Fruit fly (Drosophila melanogaster): ENCODE data around the gene CG14722.

CG14722 gene

DNA sequence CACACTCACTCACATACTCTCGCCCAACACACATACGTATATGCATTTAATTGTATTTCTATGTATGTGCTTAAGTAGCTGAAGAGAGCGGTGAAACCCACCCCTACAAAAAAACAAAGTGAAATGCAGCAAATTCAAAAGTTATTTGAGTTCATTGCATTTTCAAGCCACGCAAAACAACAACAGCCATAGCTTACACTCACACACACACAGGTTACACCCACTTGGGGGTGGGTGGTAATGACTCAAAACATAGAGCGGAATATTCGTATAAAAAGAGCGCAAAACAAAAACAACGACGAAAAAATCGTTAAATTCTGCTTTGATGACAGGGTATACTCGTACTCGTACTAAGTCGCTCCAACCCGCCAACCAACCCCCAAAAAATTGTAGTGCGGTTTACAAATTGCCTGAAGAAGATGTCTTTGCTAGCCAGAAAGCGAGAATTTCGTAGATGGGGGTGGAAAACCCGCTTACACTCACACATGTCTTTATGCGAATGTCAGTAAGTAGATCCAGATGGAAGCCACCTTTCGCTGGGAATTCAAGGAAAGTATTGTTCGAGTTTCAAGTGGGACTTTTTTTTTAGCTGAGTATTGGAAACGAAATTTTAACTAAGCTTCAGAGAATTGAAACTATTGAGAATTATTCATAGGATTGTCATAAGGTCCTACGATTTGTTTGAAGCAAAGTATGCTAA lies 34.5 kb downstream of the CG14722 start:
- TF ChIP-seq CG33017 (tag; optimal IDR thresholded peaks at IDR 0.05) (no peak), CG5204 (GFP tag; optimal IDR thresholded peaks at IDR 0.05) (no peak), kay (GFP tag; ENCODE audit: borderline replicate concordance) (peak; percentile 14), tj (GFP tag; optimal IDR thresholded peaks at IDR 0.05) (no peak), Clk (GFP tag; optimal IDR thresholded peaks at IDR 0.05) (no peak), pad (GFP tag; optimal IDR thresholded peaks at IDR 0.05) (no peak)

- peak; percentile 0 for TF ChIP-seq tj (GFP tag; optimal IDR thresholded peaks at IDR 0.05)
- TF ChIP-seq CG7101 (tag; optimal IDR thresholded peaks at IDR 0.05) = no peak
- TF ChIP-seq CG7045 (GFP tag; optimal IDR thresholded peaks at IDR 0.05) = peak; percentile 11
- TF ChIP-seq Mnt (GFP tag; optimal IDR thresholded peaks at IDR 0.05) = peak; percentile 66
These were observed 35.4 kb downstream of the CG14722 start for dm6 chr3R:11777058-11777457.

DNA sequence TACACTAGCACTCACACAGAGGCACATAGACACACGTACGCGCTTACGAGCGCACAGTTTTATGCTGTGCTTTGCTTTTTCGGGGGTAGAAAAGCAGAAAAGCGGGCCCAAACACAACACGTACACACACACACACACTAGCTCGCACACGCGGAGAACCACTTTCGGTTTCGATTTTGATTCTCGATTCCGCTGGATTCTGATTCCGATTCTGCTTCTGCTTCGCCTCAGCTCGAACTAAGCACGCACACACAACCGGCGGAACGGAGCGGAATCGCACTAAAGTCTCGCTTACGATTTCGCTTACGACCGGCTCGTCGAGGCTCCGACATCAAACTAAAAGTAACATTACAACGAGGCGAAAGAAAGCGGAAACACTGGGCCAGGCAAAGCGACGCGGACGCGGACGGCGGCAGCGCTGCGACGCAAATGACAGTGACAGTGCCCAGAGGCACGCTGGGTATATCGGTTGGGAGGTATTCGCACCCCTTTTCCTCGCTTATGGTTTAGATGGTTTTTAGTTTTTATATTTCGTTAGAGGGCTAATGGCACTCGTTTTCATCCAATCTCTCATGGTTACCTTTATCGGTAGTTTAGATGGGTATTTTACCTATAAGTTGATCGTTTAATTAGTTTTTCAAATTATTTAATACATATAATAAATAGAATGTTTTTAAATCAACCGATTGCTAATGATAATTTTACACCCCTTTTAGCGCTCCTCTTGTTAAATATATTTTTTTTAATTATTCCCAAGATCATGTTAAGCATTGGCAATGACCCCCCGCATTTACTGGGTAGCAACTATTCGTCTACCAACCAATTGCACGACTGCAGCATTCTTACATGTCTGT lies 36.5 kb downstream of the CG14722 start:
- TF ChIP-seq CG33017 (tag; optimal IDR thresholded peaks at IDR 0.05) (peak; percentile 15), cnc (optimal IDR thresholded peaks at IDR 0.05) (no peak), CG12768 (GFP tag; optimal IDR thresholded peaks at IDR 0.05) (peak; percentile 74), CG14711 (tag; optimal IDR thresholded peaks at IDR 0.05) (peak; percentile 14), Crg-1 (GFP tag; optimal IDR thresholded peaks at IDR 0.05) (peak; percentile 63), CG11617 (GFP tag; optimal IDR thresholded peaks at IDR 0.05) (peak; percentile 98), Clk (GFP tag; optimal IDR thresholded peaks at IDR 0.05) (peak; percentile 8), Hr96 (GFP tag; optimal IDR thresholded peaks at IDR 0.05) (peak; percentile 79), Mnt (GFP tag; optimal IDR thresholded peaks at IDR 0.05) (peak; percentile 89), pad (GFP tag; optimal IDR thresholded peaks at IDR 0.05) (peak; percentile 69), bab1 (GFP tag; optimal IDR thresholded peaks at IDR 0.05) (peak; percentile 39), ovo (GFP tag; optimal IDR thresholded peaks at IDR 0.05) (peak; percentile 70), CG7101 (tag; optimal IDR thresholded peaks at IDR 0.05) (peak; percentile 62), tj (GFP tag; optimal IDR thresholded peaks at IDR 0.05) (peak; percentile 76), CG7045 (GFP tag; optimal IDR thresholded peaks at IDR 0.05) (peak; percentile 79), CG5204 (GFP tag; optimal IDR thresholded peaks at IDR 0.05) (peak; percentile 85), toe (GFP tag; optimal IDR thresholded peaks at IDR 0.05) (peak; percentile 68), cic (GFP tag; optimal IDR thresholded peaks at IDR 0.05) (peak; percentile 76), CG1620 (GFP tag; optimal IDR thresholded peaks at IDR 0.05) (peak; percentile 72), kay (GFP tag; ENCODE audit: borderline replicate concordance) (peak; percentile 75)

- TF ChIP-seq Hr96 (GFP tag; optimal IDR thresholded peaks at IDR 0.05) = peak; percentile 14
- no peak for TF ChIP-seq CG12768 (GFP tag; optimal IDR thresholded peaks at IDR 0.05)
These were observed 37.2 kb downstream of the CG14722 start for dm6 chr3R:11778879-11779278.

DNA sequence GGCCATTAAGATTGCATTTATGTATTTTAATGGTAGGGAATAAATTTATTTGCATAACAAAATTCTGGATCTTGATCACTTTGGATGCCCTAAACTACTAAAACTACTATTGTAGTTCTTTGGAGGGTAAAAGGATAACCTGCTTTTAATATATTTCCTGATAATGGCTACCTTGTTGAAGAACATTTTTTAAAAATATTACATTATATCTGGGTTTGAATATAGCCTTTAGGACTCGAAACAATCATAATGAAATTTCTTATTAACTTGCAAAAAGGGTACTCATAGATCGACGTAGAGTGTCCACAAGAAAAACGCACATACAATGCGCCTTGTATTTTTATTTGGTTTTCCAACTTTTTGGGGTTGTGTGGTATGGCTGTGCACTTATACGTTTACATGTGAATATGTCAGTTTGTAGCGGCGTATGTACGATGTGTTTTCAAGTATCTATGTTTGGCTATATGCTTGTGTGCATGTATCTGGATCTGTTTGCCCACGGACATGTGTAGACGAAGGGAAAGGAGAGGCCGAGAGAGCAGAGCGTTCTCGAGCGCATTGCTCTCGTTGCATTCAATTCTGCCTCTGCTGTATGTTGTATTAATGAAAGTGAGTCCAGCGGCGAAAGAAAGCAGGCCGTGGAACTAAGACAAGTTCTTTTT lies 37.8 kb downstream of the CG14722 start:
- peak; percentile 9 for TF ChIP-seq toe (GFP tag; optimal IDR thresholded peaks at IDR 0.05)
- no peak for TF ChIP-seq CG5204 (GFP tag; optimal IDR thresholded peaks at IDR 0.05)
- peak; percentile 14 for TF ChIP-seq CG33017 (tag; optimal IDR thresholded peaks at IDR 0.05)
- TF ChIP-seq Clk (GFP tag; optimal IDR thresholded peaks at IDR 0.05) = no peak
- TF ChIP-seq CG7045 (GFP tag; optimal IDR thresholded peaks at IDR 0.05) = no peak
- TF ChIP-seq Crg-1 (GFP tag; optimal IDR thresholded peaks at IDR 0.05) = no peak
- TF ChIP-seq cic (GFP tag; optimal IDR thresholded peaks at IDR 0.05) = no peak
- TF ChIP-seq bab1 (GFP tag; optimal IDR thresholded peaks at IDR 0.05) = no peak
- no peak for TF ChIP-seq tj (GFP tag; optimal IDR thresholded peaks at IDR 0.05)
- TF ChIP-seq CG11617 (GFP tag; optimal IDR thresholded peaks at IDR 0.05) = no peak
- peak; percentile 38 for TF ChIP-seq CG14711 (tag; optimal IDR thresholded peaks at IDR 0.05)
- no peak for TF ChIP-seq Hr96 (GFP tag; optimal IDR thresholded peaks at IDR 0.05)
- TF ChIP-seq pad (GFP tag; optimal IDR thresholded peaks at IDR 0.05) = no peak
- no peak for TF ChIP-seq Mnt (GFP tag; optimal IDR thresholded peaks at IDR 0.05)
- TF ChIP-seq ovo (GFP tag; optimal IDR thresholded peaks at IDR 0.05) = no peak
- no peak for TF ChIP-seq CG12768 (GFP tag; optimal IDR thresholded peaks at IDR 0.05)
- TF ChIP-seq CG7101 (tag; optimal IDR thresholded peaks at IDR 0.05) = no peak
- TF ChIP-seq kay (GFP tag; ENCODE audit: borderline replicate concordance) = peak; percentile 85
- no peak for TF ChIP-seq CG1620 (GFP tag; optimal IDR thresholded peaks at IDR 0.05)
- TF ChIP-seq cnc (optimal IDR thresholded peaks at IDR 0.05) = no peak

dm6 chr3R:11780181-11780688 lies 38.5 kb downstream of the CG14722 start:
- TF ChIP-seq pad (GFP tag; optimal IDR thresholded peaks at IDR 0.05) (peak; percentile 79), toe (GFP tag; optimal IDR thresholded peaks at IDR 0.05) (peak; percentile 66), CG14711 (tag; optimal IDR thresholded peaks at IDR 0.05) (peak; percentile 86), tj (GFP tag; optimal IDR thresholded peaks at IDR 0.05) (peak; percentile 77), CG7101 (tag; optimal IDR thresholded peaks at IDR 0.05) (peak; percentile 93), CG12768 (GFP tag; optimal IDR thresholded peaks at IDR 0.05) (peak; percentile 85), ovo (GFP tag; optimal IDR thresholded peaks at IDR 0.05) (peak; percentile 33), Hr96 (GFP tag; optimal IDR thresholded peaks at IDR 0.05) (peak; percentile 15), cnc (optimal IDR thresholded peaks at IDR 0.05) (no peak), bab1 (GFP tag; optimal IDR thresholded peaks at IDR 0.05) (peak; percentile 89), CG7045 (GFP tag; optimal IDR thresholded peaks at IDR 0.05) (peak; percentile 91), CG1620 (GFP tag; optimal IDR thresholded peaks at IDR 0.05) (peak; percentile 63), cic (GFP tag; optimal IDR thresholded peaks at IDR 0.05) (peak; percentile 60), CG5204 (GFP tag; optimal IDR thresholded peaks at IDR 0.05) (no peak), Mnt (GFP tag; optimal IDR thresholded peaks at IDR 0.05) (peak; percentile 59), CG33017 (tag; optimal IDR thresholded peaks at IDR 0.05) (peak; percentile 93), CG11617 (GFP tag; optimal IDR thresholded peaks at IDR 0.05) (peak; percentile 90), Crg-1 (GFP tag; optimal IDR thresholded peaks at IDR 0.05) (peak; percentile 67), Clk (GFP tag; optimal IDR thresholded peaks at IDR 0.05) (peak; percentile 83), kay (GFP tag; ENCODE audit: borderline replicate concordance) (no peak)
